Comparison of ENCODE assay signal across 1 fruit fly cellular context in the genomic region with DNA sequence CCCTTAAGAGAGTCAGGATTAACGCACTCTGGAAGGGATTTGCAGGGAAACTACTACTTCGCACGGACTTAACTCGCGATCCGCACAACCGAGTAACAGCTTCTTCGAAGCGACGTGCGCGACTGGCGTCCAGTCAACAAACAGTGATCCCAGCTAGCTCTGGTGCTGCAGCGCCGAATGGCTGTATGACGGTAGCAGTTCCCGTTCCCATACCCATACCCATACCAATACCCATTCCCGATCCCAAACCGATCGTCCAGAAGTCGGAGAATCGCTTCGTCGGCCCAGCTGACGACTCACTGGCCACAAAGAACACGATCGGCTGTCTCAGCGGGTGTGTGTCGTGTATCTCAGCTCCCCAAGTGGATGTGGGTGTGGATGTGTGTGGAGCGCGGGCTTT.
A peak's percentile ranks its signal among the peaks of the same experiment; 100 is the strongest.
TF ChIP-seq lines count a peak whose summit lies in the region.

A gene (minus strand): TSS at position 384 of the 400 bp plus-strand sequence.

TF ChIP-seq in whole organism, embryonic, 481 proteins besides CTCF, POLR2A, EP300 and RAD21 (continued from another document):
- TF ChIP-seq CG6683 (GFP tag; optimal IDR thresholded peaks at IDR 0.05; lab: Kevin White, UChicago): no peak
- no peak for TF ChIP-seq CG12071 (GFP tag; optimal IDR thresholded peaks at IDR 0.05; lab: Kevin White, UChicago)
- no peak for TF ChIP-seq dpn (GFP tag; optimal IDR thresholded peaks at IDR 0.05; lab: Kevin White, UChicago)
- no peak for TF ChIP-seq Hmx (GFP tag; optimal IDR thresholded peaks at IDR 0.05; lab: Kevin White, UChicago)
- peak; percentile 70 for TF ChIP-seq Med (GFP tag; lab: Kevin White, UChicago)
- TF ChIP-seq her (GFP tag; optimal IDR thresholded peaks at IDR 0.05; lab: Kevin White, UChicago): no peak
- no peak for TF ChIP-seq CG7987 (GFP tag; optimal IDR thresholded peaks at IDR 0.05; lab: Kevin White, UChicago)
- no peak for TF ChIP-seq btn (GFP tag; optimal IDR thresholded peaks at IDR 0.05; lab: Kevin White, UChicago)
- no peak for TF ChIP-seq CG11723 (GFP tag; optimal IDR thresholded peaks at IDR 0.05; lab: Kevin White, UChicago)
- TF ChIP-seq zf30C (GFP tag; optimal IDR thresholded peaks at IDR 0.05; lab: Kevin White, UChicago): no peak
- no peak for TF ChIP-seq tgo (GFP tag; IDR thresholded peaks at IDR 0.05; lab: Robert Waterston, UW)
- no peak for TF ChIP-seq dan (GFP tag; IDR thresholded peaks at IDR 0.05; lab: Robert Waterston, UW)
- no peak for TF ChIP-seq Sin3A (optimal IDR thresholded peaks at IDR 0.05; lab: Kevin White, UChicago)
- TF ChIP-seq pfk (GFP tag; optimal IDR thresholded peaks at IDR 0.05; lab: Kevin White, UChicago): no peak
- no peak for TF ChIP-seq tup (GFP tag; optimal IDR thresholded peaks at IDR 0.05; lab: Kevin White, UChicago)
- TF ChIP-seq lilli (GFP tag; optimal IDR thresholded peaks at IDR 0.05; lab: Kevin White, UChicago): no peak
- no peak for TF ChIP-seq tx (GFP tag; optimal IDR thresholded peaks at IDR 0.05; lab: Kevin White, UChicago)
- no peak for TF ChIP-seq Eip74EF (GFP tag; optimal IDR thresholded peaks at IDR 0.05; lab: Kevin White, UChicago)
- TF ChIP-seq kay (GFP tag; optimal IDR thresholded peaks at IDR 0.05; lab: Kevin White, UChicago): no peak
- TF ChIP-seq CG17385 (GFP tag; optimal IDR thresholded peaks at IDR 0.05; lab: Kevin White, UChicago): no peak
- peak; percentile 70 for TF ChIP-seq lab (GFP tag; optimal IDR thresholded peaks at IDR 0.05; lab: Kevin White, UChicago)
- TF ChIP-seq twi (tag; optimal IDR thresholded peaks at IDR 0.05; lab: Kevin White, UChicago): no peak
- no peak for TF ChIP-seq bab2 (GFP tag; optimal IDR thresholded peaks at IDR 0.05; lab: Kevin White, UChicago)
- TF ChIP-seq ATbp (GFP tag; optimal IDR thresholded peaks at IDR 0.05; lab: Kevin White, UChicago): no peak
- 0 out of 2 replicates have a peak, but pooled peaks have one; percentile 40 for TF ChIP-seq CG11247 (GFP tag; IDR thresholded peaks at IDR 0.05; lab: Robert Waterston, UW)
- no peak for TF ChIP-seq stc (GFP tag; IDR thresholded peaks at IDR 0.05; lab: Robert Waterston, UW)
- TF ChIP-seq gsb (GFP tag; IDR thresholded peaks at IDR 0.05; lab: Robert Waterston, UW): no peak
